Worm (Caenorhabditis elegans) whole organism, late embryonic: ENCODE measurements around the gene D2085.7.

Experiments
- K02D7.2 ChIP-seq: sonication (generic microtip); optimal IDR thresholded peaks from 2 replicates; lab custom pipeline; 2017; ENCODE audit warnings: mild to moderate bottlenecking, missing genetic modification characterization, missing compliant biosample characterization
- gmeb-2 ChIP-seq: sonication (generic microtip); optimal IDR thresholded peaks from 2 replicates; lab custom pipeline; 2016; ENCODE audit warnings: missing genetic modification characterization, inconsistent platforms, missing compliant biosample characterization
- tbx-2 ChIP-seq: sonication (generic microtip); optimal IDR thresholded peaks from 2 replicates; lab custom pipeline; 2016; ENCODE audit warnings: missing genetic modification characterization, missing compliant biosample characterization

- TF ChIP-seq gmeb-2 (tag; lab: Kevin White, UChicago) (no peak), tbx-2 (tag; lab: Kevin White, UChicago) (no peak), K02D7.2 (tag; lab: Kevin White, UChicago) (no peak)
These were observed 14.6 kb upstream of the D2085.7 start for ce11 chrII:8626598-8626997.
